Fruit fly (Drosophila melanogaster): ENCODE results near the gene CG6923.

CG6923 gene

dm6 chr3R:11758507-11759184 lies 8.8 kb upstream of the CG6923 start:
- TF ChIP-seq CG7101 (tag; optimal IDR thresholded peaks at IDR 0.05): peak; percentile 53
- no peak for TF ChIP-seq CG14711 (tag; optimal IDR thresholded peaks at IDR 0.05)
- TF ChIP-seq CG12768 (GFP tag; optimal IDR thresholded peaks at IDR 0.05): peak; percentile 60
- TF ChIP-seq Crg-1 (GFP tag; optimal IDR thresholded peaks at IDR 0.05): peak; percentile 22
- TF ChIP-seq CG1620 (GFP tag; optimal IDR thresholded peaks at IDR 0.05): no peak
- peak; percentile 37 for TF ChIP-seq CG7045 (GFP tag; optimal IDR thresholded peaks at IDR 0.05)
- TF ChIP-seq kay (GFP tag; ENCODE audit: borderline replicate concordance): peak; percentile 94
- no peak for TF ChIP-seq CG5204 (GFP tag; optimal IDR thresholded peaks at IDR 0.05)
- peak; percentile 71 for TF ChIP-seq tj (GFP tag; optimal IDR thresholded peaks at IDR 0.05)
- TF ChIP-seq ovo (GFP tag; optimal IDR thresholded peaks at IDR 0.05): peak; percentile 8
- TF ChIP-seq Hr96 (GFP tag; optimal IDR thresholded peaks at IDR 0.05): no peak
- no peak for TF ChIP-seq CG33017 (tag; optimal IDR thresholded peaks at IDR 0.05)
- TF ChIP-seq cnc (optimal IDR thresholded peaks at IDR 0.05): no peak
- TF ChIP-seq CG11617 (GFP tag; optimal IDR thresholded peaks at IDR 0.05): peak; percentile 75

- TF ChIP-seq Hr96 (GFP tag; optimal IDR thresholded peaks at IDR 0.05) (no peak), pad (GFP tag; optimal IDR thresholded peaks at IDR 0.05) (no peak), toe (GFP tag; optimal IDR thresholded peaks at IDR 0.05) (no peak), CG14711 (tag; optimal IDR thresholded peaks at IDR 0.05) (no peak), Clk (GFP tag; optimal IDR thresholded peaks at IDR 0.05) (no peak), cic (GFP tag; optimal IDR thresholded peaks at IDR 0.05) (peak; percentile 12), CG7045 (GFP tag; optimal IDR thresholded peaks at IDR 0.05) (no peak), CG33017 (tag; optimal IDR thresholded peaks at IDR 0.05) (no peak), ovo (GFP tag; optimal IDR thresholded peaks at IDR 0.05) (no peak), cnc (optimal IDR thresholded peaks at IDR 0.05) (no peak), tj (GFP tag; optimal IDR thresholded peaks at IDR 0.05) (no peak), Mnt (GFP tag; optimal IDR thresholded peaks at IDR 0.05) (peak; percentile 60), CG12768 (GFP tag; optimal IDR thresholded peaks at IDR 0.05) (no peak), CG1620 (GFP tag; optimal IDR thresholded peaks at IDR 0.05) (no peak), CG7101 (tag; optimal IDR thresholded peaks at IDR 0.05) (no peak)
These were observed 8.3 kb upstream of the CG6923 start for dm6 chr3R:11758160-11758506.

- TF ChIP-seq bab1 (GFP tag; optimal IDR thresholded peaks at IDR 0.05): no peak
- TF ChIP-seq CG1620 (GFP tag; optimal IDR thresholded peaks at IDR 0.05): no peak
- peak; percentile 7 for TF ChIP-seq CG7101 (tag; optimal IDR thresholded peaks at IDR 0.05)
- peak; percentile 69 for TF ChIP-seq CG12768 (GFP tag; optimal IDR thresholded peaks at IDR 0.05)
- no peak for TF ChIP-seq CG7045 (GFP tag; optimal IDR thresholded peaks at IDR 0.05)
- TF ChIP-seq cnc (optimal IDR thresholded peaks at IDR 0.05): peak in 1 of 2 experiments; percentile 28
- TF ChIP-seq toe (GFP tag; optimal IDR thresholded peaks at IDR 0.05): no peak
- TF ChIP-seq CG14711 (tag; optimal IDR thresholded peaks at IDR 0.05): no peak
- TF ChIP-seq kay (GFP tag; ENCODE audit: borderline replicate concordance): peak; percentile 68
- no peak for TF ChIP-seq Crg-1 (GFP tag; optimal IDR thresholded peaks at IDR 0.05)
- no peak for TF ChIP-seq CG33017 (tag; optimal IDR thresholded peaks at IDR 0.05)
- no peak for TF ChIP-seq pad (GFP tag; optimal IDR thresholded peaks at IDR 0.05)
- TF ChIP-seq tj (GFP tag; optimal IDR thresholded peaks at IDR 0.05): peak; percentile 84
- no peak for TF ChIP-seq Hr96 (GFP tag; optimal IDR thresholded peaks at IDR 0.05)
- no peak for TF ChIP-seq CG5204 (GFP tag; optimal IDR thresholded peaks at IDR 0.05)
- no peak for TF ChIP-seq CG11617 (GFP tag; optimal IDR thresholded peaks at IDR 0.05)
- peak; percentile 2 for TF ChIP-seq Mnt (GFP tag; optimal IDR thresholded peaks at IDR 0.05)
- no peak for TF ChIP-seq Clk (GFP tag; optimal IDR thresholded peaks at IDR 0.05)
- no peak for TF ChIP-seq cic (GFP tag; optimal IDR thresholded peaks at IDR 0.05)
- TF ChIP-seq ovo (GFP tag; optimal IDR thresholded peaks at IDR 0.05): no peak
These were observed 7.5 kb upstream of the CG6923 start for dm6 chr3R:11757197-11757856.

- peak; percentile 54 for TF ChIP-seq cic (GFP tag; optimal IDR thresholded peaks at IDR 0.05)
- TF ChIP-seq tj (GFP tag; optimal IDR thresholded peaks at IDR 0.05): no peak
- TF ChIP-seq CG12768 (GFP tag; optimal IDR thresholded peaks at IDR 0.05): peak; percentile 35
- TF ChIP-seq Mnt (GFP tag; optimal IDR thresholded peaks at IDR 0.05): peak; percentile 1
These were observed 6.9 kb upstream of the CG6923 start for dm6 chr3R:11756762-11757161.

dm6 chr3R:11751756-11752155 lies 1.9 kb upstream of the CG6923 start:
- TF ChIP-seq bab1 (GFP tag; optimal IDR thresholded peaks at IDR 0.05) (no peak), CG33017 (tag; optimal IDR thresholded peaks at IDR 0.05) (no peak), cic (GFP tag; optimal IDR thresholded peaks at IDR 0.05) (no peak), CG7101 (tag; optimal IDR thresholded peaks at IDR 0.05) (no peak), CG12768 (GFP tag; optimal IDR thresholded peaks at IDR 0.05) (no peak), CG1620 (GFP tag; optimal IDR thresholded peaks at IDR 0.05) (no peak), tj (GFP tag; optimal IDR thresholded peaks at IDR 0.05) (no peak), toe (GFP tag; optimal IDR thresholded peaks at IDR 0.05) (no peak), Crg-1 (GFP tag; optimal IDR thresholded peaks at IDR 0.05) (no peak), Clk (GFP tag; optimal IDR thresholded peaks at IDR 0.05) (no peak), ovo (GFP tag; optimal IDR thresholded peaks at IDR 0.05) (no peak), pad (GFP tag; optimal IDR thresholded peaks at IDR 0.05) (no peak), CG7045 (GFP tag; optimal IDR thresholded peaks at IDR 0.05) (no peak), kay (GFP tag; ENCODE audit: borderline replicate concordance) (no peak), cnc (optimal IDR thresholded peaks at IDR 0.05) (no peak)

dm6 chr3R:11750294-11750432 lies 334 bp upstream of the CG6923 start, which contains the start of gene CG43062:
CG43062 (plus strand) TSS chr3R:11750333.
- no peak for TF ChIP-seq ovo (GFP tag; optimal IDR thresholded peaks at IDR 0.05)
- no peak for TF ChIP-seq CG7101 (tag; optimal IDR thresholded peaks at IDR 0.05)
- no peak for TF ChIP-seq cnc (optimal IDR thresholded peaks at IDR 0.05)
- TF ChIP-seq kay (GFP tag; ENCODE audit: borderline replicate concordance): no peak
- no peak for TF ChIP-seq CG11617 (GFP tag; optimal IDR thresholded peaks at IDR 0.05)
- TF ChIP-seq Hr96 (GFP tag; optimal IDR thresholded peaks at IDR 0.05): no peak
- TF ChIP-seq CG12768 (GFP tag; optimal IDR thresholded peaks at IDR 0.05): no peak
- no peak for TF ChIP-seq pad (GFP tag; optimal IDR thresholded peaks at IDR 0.05)
- no peak for TF ChIP-seq Crg-1 (GFP tag; optimal IDR thresholded peaks at IDR 0.05)
- TF ChIP-seq CG14711 (tag; optimal IDR thresholded peaks at IDR 0.05): no peak
- no peak for TF ChIP-seq tj (GFP tag; optimal IDR thresholded peaks at IDR 0.05)
- TF ChIP-seq bab1 (GFP tag; optimal IDR thresholded peaks at IDR 0.05): no peak
- no peak for TF ChIP-seq cic (GFP tag; optimal IDR thresholded peaks at IDR 0.05)
- TF ChIP-seq Clk (GFP tag; optimal IDR thresholded peaks at IDR 0.05): no peak
- TF ChIP-seq CG5204 (GFP tag; optimal IDR thresholded peaks at IDR 0.05): no peak
